Worm (Caenorhabditis elegans) whole organism, L3 larva: ENCODE data around the gene E02H9.6.
A peak's percentile ranks its signal among the peaks of the same experiment; 100 is the strongest.

Source experiments
- R02D3.7 ChIP-seq: fragments of 150-350 bp; optimal IDR thresholded peaks from 2 replicates; lab custom pipeline; 2014; ENCODE audit warnings: missing biosample characterization, missing genetic modification characterization
- ZK546.5 ChIP-seq: sonication (generic microtip); optimal IDR thresholded peaks from 2 replicates; lab custom pipeline; 2017; ENCODE audit warnings: missing biosample characterization, missing genetic modification characterization
- ama-1 ChIP-seq: fragments of 150-350 bp; optimal IDR thresholded peaks from 2 replicates; lab custom pipeline; 2018
- ceh-16 ChIP-seq: sonication (generic microtip); optimal IDR thresholded peaks from 2 replicates; lab custom pipeline; 2017; ENCODE audit warnings: missing biosample characterization, missing genetic modification characterization
- ceh-28 ChIP-seq: fragments of 150-350 bp; optimal IDR thresholded peaks from 2 replicates; lab custom pipeline; 2014; ENCODE audit warnings: missing biosample characterization, missing genetic modification reagents, missing genetic modification characterization
- ceh-82 ChIP-seq: fragments of 150-350 bp; optimal IDR thresholded peaks from 2 replicates; lab custom pipeline; 2014; ENCODE audit warnings: missing biosample characterization, missing genetic modification characterization
- egl-27 ChIP-seq: sonication (generic microtip); optimal IDR thresholded peaks from 4 replicates; lab custom pipeline; 2017; ENCODE audit warnings: missing biosample characterization, missing genetic modification reagents, missing genetic modification characterization
- egl-5 ChIP-seq: fragments of 150-350 bp; optimal IDR thresholded peaks from 2 replicates; lab custom pipeline; 2017; ENCODE audit warnings: missing biosample characterization, missing genetic modification reagents, missing genetic modification characterization, inconsistent platforms
- elt-1 ChIP-seq: fragments of 150-350 bp; optimal IDR thresholded peaks from 2 replicates; lab custom pipeline; 2014; ENCODE audit warnings: missing biosample characterization, missing genetic modification characterization
- elt-2 ChIP-seq: sonication (generic microtip); optimal IDR thresholded peaks from 2 replicates; lab custom pipeline; 2016; ENCODE audit warnings: missing genetic modification reagents, mild to moderate bottlenecking, missing genetic modification characterization, missing compliant biosample characterization
- elt-3 ChIP-seq, 3 experiments: fragments of 150-350 bp in 1 of 3; sonication (generic microtip) in 2 of 3; optimal IDR thresholded peaks; 2 replicates in 2 of 3; 4 replicates in 1 of 3; lab custom pipeline; 2014 to 2017; ENCODE audit warnings: missing biosample characterization in 3 of 3, missing genetic modification characterization in 3 of 3
- fkh-2 ChIP-seq: fragments of 150-350 bp; optimal IDR thresholded peaks from 2 replicates; lab custom pipeline; 2014; ENCODE audit warnings: missing biosample characterization, missing genetic modification reagents, missing genetic modification characterization
- fos-1 ChIP-seq: fragments of 150-350 bp; optimal IDR thresholded peaks from 2 replicates; lab custom pipeline; 2014; ENCODE audit warnings: missing biosample characterization, missing genetic modification characterization
- hmg-11 ChIP-seq: sonication (generic microtip); optimal IDR thresholded peaks from 2 replicates; lab custom pipeline; 2016; ENCODE audit warnings: missing genetic modification characterization, missing compliant biosample characterization
- jun-1 ChIP-seq: fragments of 150-350 bp; optimal IDR thresholded peaks from 2 replicates; lab custom pipeline; 2014; ENCODE audit warnings: missing biosample characterization, missing genetic modification reagents, missing genetic modification characterization
- lin-15B ChIP-seq: fragments of 150-350 bp; optimal IDR thresholded peaks from 2 replicates; lab custom pipeline; 2014; ENCODE audit warnings: missing biosample characterization, missing genetic modification characterization
- lin-39 ChIP-seq: fragments of 150-350 bp; optimal IDR thresholded peaks from 2 replicates; lab custom pipeline; 2018; ENCODE audit warnings: missing biosample characterization, missing genetic modification reagents, missing genetic modification characterization
- lsy-12 ChIP-seq: sonication (generic microtip); optimal IDR thresholded peaks from 2 replicates; lab custom pipeline; 2016; ENCODE audit warnings: mild to moderate bottlenecking, missing genetic modification characterization, missing compliant biosample characterization
- mml-1 ChIP-seq: fragments of 150-350 bp; sonication (generic microtip); optimal IDR thresholded peaks from 3 replicates; lab custom pipeline; 2014; ENCODE audit warnings: missing biosample characterization, missing genetic modification characterization
- nfya-1 ChIP-seq: sonication (generic microtip); optimal IDR thresholded peaks from 2 replicates; lab custom pipeline; 2017; ENCODE audit warnings: missing genetic modification characterization, mild to moderate bottlenecking, missing compliant biosample characterization, antibody characterized with exemption, moderate library complexity; ENCODE audit not compliant: insufficient read depth
- nhr-11 ChIP-seq: fragments of 150-350 bp; optimal IDR thresholded peaks from 2 replicates; lab custom pipeline; 2014; ENCODE audit warnings: missing biosample characterization, missing genetic modification characterization
- nhr-12 ChIP-seq: fragments of 150-350 bp; optimal IDR thresholded peaks from 2 replicates; lab custom pipeline; 2014; ENCODE audit warnings: missing biosample characterization, missing genetic modification characterization
- nhr-237 ChIP-seq: fragments of 150-350 bp; optimal IDR thresholded peaks from 2 replicates; lab custom pipeline; 2014; ENCODE audit warnings: missing biosample characterization, missing genetic modification characterization
- nhr-25 ChIP-seq: sonication (generic microtip); optimal IDR thresholded peaks from 2 replicates; lab custom pipeline; 2017; ENCODE audit warnings: missing biosample characterization, missing genetic modification characterization
- nhr-28 ChIP-seq: fragments of 150-350 bp; optimal IDR thresholded peaks from 2 replicates; lab custom pipeline; 2014; ENCODE audit warnings: missing biosample characterization, missing genetic modification characterization
- nhr-43 ChIP-seq: sonication (generic microtip); optimal IDR thresholded peaks from 2 replicates; lab custom pipeline; 2016; ENCODE audit warnings: mild to moderate bottlenecking, missing genetic modification characterization, missing compliant biosample characterization; ENCODE audit not compliant: poor library complexity, severe bottlenecking
- nhr-76 ChIP-seq: fragments of 150-350 bp; sonication (generic microtip); optimal IDR thresholded peaks from 5 replicates; lab custom pipeline; 2014; ENCODE audit warnings: missing biosample characterization, missing genetic modification characterization
- pha-4 ChIP-seq: fragments of 150-350 bp; optimal IDR thresholded peaks from 2 replicates; lab custom pipeline; 2014; ENCODE audit warnings: missing biosample characterization, missing genetic modification reagents, missing genetic modification characterization
- pqm-1 ChIP-seq: fragments of 150-350 bp; optimal IDR thresholded peaks from 2 replicates; lab custom pipeline; 2017; ENCODE audit warnings: missing biosample characterization, missing genetic modification characterization, inconsistent platforms
- skn-1 ChIP-seq: fragments of 150-350 bp; optimal IDR thresholded peaks from 2 replicates; lab custom pipeline; 2014; ENCODE audit warnings: missing biosample characterization, missing genetic modification characterization
- snpc-4 ChIP-seq: fragments of 150-350 bp; optimal IDR thresholded peaks from 2 replicates; lab custom pipeline; 2014; ENCODE audit warnings: missing biosample characterization, missing genetic modification characterization
- tbx-2 ChIP-seq: sonication (generic microtip); optimal IDR thresholded peaks from 2 replicates; lab custom pipeline; 2016; ENCODE audit warnings: mild to moderate bottlenecking, missing genetic modification characterization, missing compliant biosample characterization
- unc-39 ChIP-seq: sonication (generic microtip); optimal IDR thresholded peaks from 4 replicates; lab custom pipeline; 2017; ENCODE audit warnings: missing biosample characterization, missing genetic modification characterization
- unc-62 ChIP-seq: fragments of 150-350 bp; sonication (generic microtip); optimal IDR thresholded peaks from 4 replicates; lab custom pipeline; 2014; ENCODE audit warnings: missing biosample characterization, missing genetic modification reagents, missing genetic modification characterization
- zag-1 ChIP-seq: fragments of 150-350 bp; optimal IDR thresholded peaks from 2 replicates; lab custom pipeline; 2014; ENCODE audit warnings: missing biosample characterization, missing genetic modification characterization
- ztf-11 ChIP-seq: fragments of 150-350 bp; optimal IDR thresholded peaks from 2 replicates; lab custom pipeline; 2014; ENCODE audit warnings: missing biosample characterization, missing genetic modification characterization
- ztf-4 ChIP-seq: fragments of 150-350 bp; optimal IDR thresholded peaks from 2 replicates; lab custom pipeline; 2014; ENCODE audit warnings: missing biosample characterization, missing genetic modification characterization

The E02H9.6 gene

DNA sequence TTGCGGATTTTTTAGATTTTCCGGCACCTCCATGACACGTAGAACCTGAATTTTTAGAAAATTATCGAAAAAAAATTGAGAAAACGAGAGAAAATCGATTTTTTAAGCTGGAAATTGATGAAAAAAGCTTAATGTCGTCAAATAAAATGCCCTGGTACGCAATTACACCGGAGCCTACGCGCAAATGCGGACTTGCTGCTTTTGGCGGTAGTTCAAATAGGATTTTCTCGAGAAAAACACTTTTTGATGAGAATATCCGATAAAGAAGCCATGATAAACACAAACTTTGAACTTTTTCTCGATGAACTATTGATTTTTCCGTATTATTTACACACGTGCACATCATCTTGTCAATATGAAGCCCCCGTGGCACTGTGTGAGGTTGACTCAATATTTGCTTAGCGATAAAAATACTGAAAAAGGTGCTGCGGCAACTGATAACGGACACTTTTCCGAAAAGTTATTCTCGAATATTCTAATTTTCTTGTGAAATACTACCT is 17.7 kb upstream of the E02H9.6 start, which contains the start of the genes W04B5.5 and W04B5.3 (continued):
- TF ChIP-seq pha-4 (peak; percentile 98), unc-39 (tag; lab: Kevin White, UChicago) (no peak), ama-1 (lab: Kevin White, UChicago) (no peak), ceh-82 (tag; lab: Kevin White, UChicago) (peak; percentile 3), hmg-11 (tag; lab: Kevin White, UChicago) (peak; percentile 78), lsy-12 (tag; lab: Kevin White, UChicago) (no peak), fos-1 (tag; lab: Kevin White, UChicago) (no peak), elt-2 (tag; lab: Kevin White, UChicago) (peak; percentile 86), zag-1 (tag; lab: Kevin White, UChicago) (no peak), ZK546.5 (tag; lab: Kevin White, UChicago) (no peak), lin-39 (tag; lab: Kevin White, UChicago) (peak; percentile 28), nfya-1 (peak; percentile 68), elt-3 (tag; optimal IDR thresholded peaks at IDR 0.05; lab: Kevin White, UChicago) (no peak), nhr-28 (tag; lab: Kevin White, UChicago) (no peak)

DNA sequence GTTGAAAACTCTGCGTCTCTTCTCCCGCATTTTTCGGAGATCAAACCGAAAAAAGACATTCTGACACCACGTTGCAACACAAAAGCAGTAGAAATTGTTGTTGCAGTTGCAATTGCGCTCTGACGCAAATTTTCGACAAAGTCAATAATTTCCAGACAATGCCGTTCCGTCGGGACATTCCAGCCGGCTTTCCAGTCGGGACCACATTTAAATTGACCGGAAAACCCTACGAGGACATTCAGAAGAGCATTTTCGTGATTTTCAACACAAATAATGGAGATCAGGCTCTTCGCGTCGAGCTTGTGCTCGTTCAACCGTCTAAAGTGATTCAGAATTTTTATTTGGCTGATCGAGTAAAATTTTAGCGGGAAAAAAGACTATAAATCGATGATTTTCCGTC is 16.9 kb upstream of the E02H9.6 start:
- TF ChIP-seq ceh-28 (tag; lab: Kevin White, UChicago) (no peak), lsy-12 (tag; lab: Kevin White, UChicago) (no peak), elt-1 (tag; lab: Kevin White, UChicago) (no peak), ceh-82 (tag; lab: Kevin White, UChicago) (no peak), ceh-16 (tag; lab: Kevin White, UChicago) (no peak), fkh-2 (tag; lab: Kevin White, UChicago) (no peak), snpc-4 (tag; lab: Kevin White, UChicago) (no peak), egl-5 (tag; lab: Kevin White, UChicago) (no peak), nhr-11 (no peak), nhr-237 (no peak), pqm-1 (tag; lab: Kevin White, UChicago) (no peak), nhr-76 (no peak), nhr-25 (tag; lab: Kevin White, UChicago) (no peak), mml-1 (tag; lab: Kevin White, UChicago) (no peak)

DNA sequence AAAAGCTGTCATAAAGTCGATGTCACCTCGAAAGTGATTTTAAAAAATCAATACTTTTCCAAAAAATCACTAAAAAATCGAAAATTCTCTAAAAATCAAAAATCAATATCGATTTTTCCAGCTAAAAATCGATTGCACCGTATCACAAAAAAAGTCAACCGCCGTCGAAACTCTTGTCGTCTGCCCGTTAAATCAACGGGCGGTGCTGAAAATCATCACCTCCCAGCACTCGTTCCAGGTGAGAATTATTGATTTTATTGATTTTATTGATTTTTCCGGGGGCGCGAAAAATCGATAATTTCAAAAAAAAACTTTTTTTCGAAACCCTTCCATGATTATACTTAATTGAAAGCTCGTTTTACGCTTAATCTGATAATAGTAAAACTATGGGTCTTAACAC is 16.4 kb upstream of the E02H9.6 start:
- TF ChIP-seq nhr-237: no peak
- TF ChIP-seq fos-1 (tag; lab: Kevin White, UChicago): no peak
- peak; percentile 89 for TF ChIP-seq ceh-28 (tag; lab: Kevin White, UChicago)
- TF ChIP-seq, all 47 proteins: peak for 1

DNA sequence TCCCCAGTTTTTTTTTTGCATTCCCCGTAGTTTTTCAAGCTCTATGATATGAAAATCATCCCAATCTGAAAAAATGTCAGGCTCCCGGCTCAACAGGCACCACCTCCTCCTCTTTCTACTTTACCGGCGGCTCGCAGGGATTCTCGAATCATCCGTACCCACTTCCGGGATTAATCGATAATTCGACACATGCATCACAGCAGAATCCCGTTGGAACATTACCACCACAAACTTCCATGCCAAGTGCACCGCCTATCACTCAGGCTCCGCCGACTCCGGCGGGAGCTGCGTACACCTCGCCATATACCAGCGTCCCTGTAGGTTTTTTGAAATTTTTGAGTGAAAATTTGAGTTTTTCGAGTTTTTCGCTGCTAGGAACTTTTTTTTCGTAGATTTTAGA is 14.7 kb upstream of the E02H9.6 start:
- no peak for TF ChIP-seq hmg-11 (tag; lab: Kevin White, UChicago)
- TF ChIP-seq nhr-76: no peak
- TF ChIP-seq lin-15B (tag; lab: Kevin White, UChicago): no peak
- TF ChIP-seq unc-62 (GFP tag; lab: Kevin White, UChicago): no peak
- TF ChIP-seq R02D3.7: no peak
- TF ChIP-seq nhr-12 (tag; lab: Kevin White, UChicago): no peak
- TF ChIP-seq ceh-16 (tag; lab: Kevin White, UChicago): no peak
- TF ChIP-seq elt-3 (tag; optimal IDR thresholded peaks at IDR 0.05; lab: Kevin White, UChicago): no peak
- TF ChIP-seq egl-27 (tag; lab: Kevin White, UChicago): no peak

DNA sequence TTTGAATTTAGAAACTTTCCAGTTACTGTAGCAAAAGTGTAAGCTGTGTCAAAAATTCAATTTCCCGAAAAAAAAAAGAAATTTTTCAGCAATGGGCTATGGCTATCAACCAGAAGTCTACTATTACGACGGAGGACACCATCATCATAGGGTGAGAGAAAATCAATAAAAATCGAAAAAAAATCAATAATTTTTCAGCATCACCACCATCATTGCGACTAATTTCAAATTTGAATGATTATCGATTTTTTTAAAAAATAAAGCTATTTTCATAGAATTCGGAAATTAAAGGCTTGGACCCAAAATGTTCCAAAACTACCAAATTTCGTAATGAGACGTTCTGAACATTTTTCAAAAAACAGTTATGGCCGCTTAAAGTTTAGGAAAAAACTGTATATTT is 12.3 kb upstream of the E02H9.6 start:
- peak; percentile 78 for TF ChIP-seq ceh-28 (tag; lab: Kevin White, UChicago)
- TF ChIP-seq snpc-4 (tag; lab: Kevin White, UChicago): no peak
- no peak for TF ChIP-seq nhr-28 (tag; lab: Kevin White, UChicago)
- TF ChIP-seq nhr-12 (tag; lab: Kevin White, UChicago): no peak

DNA sequence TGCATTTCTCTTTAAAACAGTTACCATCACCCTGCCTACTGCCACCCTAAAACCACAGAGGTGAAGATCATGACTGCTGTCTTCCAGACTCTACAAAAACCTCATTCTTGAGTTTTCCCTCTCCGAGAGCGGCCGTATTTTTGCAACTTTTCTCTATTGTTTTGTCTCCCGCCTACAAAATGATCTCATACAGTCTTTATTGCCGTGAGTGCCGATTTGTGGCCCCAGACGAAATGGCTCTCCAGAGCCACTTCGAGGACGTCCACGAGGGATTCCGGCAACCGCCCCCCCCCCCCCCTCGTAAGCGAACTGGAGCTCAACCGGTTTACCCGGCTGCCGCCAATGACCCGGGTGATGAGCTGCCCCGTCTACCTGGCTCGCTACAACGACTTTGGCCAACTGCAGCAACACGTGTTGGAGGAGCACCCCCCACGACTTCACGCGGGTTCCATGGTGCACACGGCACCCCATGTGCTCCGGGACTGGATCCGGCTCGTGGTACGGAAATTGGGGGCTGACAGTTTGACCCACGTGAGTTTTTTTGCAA is 11.0 kb upstream of the E02H9.6 start:
- no peak for TF ChIP-seq snpc-4 (tag; lab: Kevin White, UChicago)
- no peak for TF ChIP-seq fos-1 (tag; lab: Kevin White, UChicago)
- TF ChIP-seq nhr-43 (tag; lab: Kevin White, UChicago): no peak
- TF ChIP-seq elt-3 (tag; optimal IDR thresholded peaks at IDR 0.05; lab: Kevin White, UChicago): no peak
- TF ChIP-seq egl-27 (tag; lab: Kevin White, UChicago): no peak
- TF ChIP-seq unc-39 (tag; lab: Kevin White, UChicago): no peak
- TF ChIP-seq ztf-4 (tag; lab: Kevin White, UChicago): no peak
- no peak for TF ChIP-seq lin-15B (tag; lab: Kevin White, UChicago)
- no peak for TF ChIP-seq skn-1 (tag; lab: Kevin White, UChicago)
- TF ChIP-seq jun-1 (tag; lab: Kevin White, UChicago): no peak
- TF ChIP-seq nhr-28 (tag; lab: Kevin White, UChicago): no peak
- TF ChIP-seq ztf-11 (tag; lab: Kevin White, UChicago): no peak
- no peak for TF ChIP-seq tbx-2
- no peak for TF ChIP-seq hmg-11 (tag; lab: Kevin White, UChicago)
- TF ChIP-seq nfya-1: no peak
- no peak for TF ChIP-seq ZK546.5 (tag; lab: Kevin White, UChicago)
- TF ChIP-seq ama-1 (lab: Kevin White, UChicago): no peak
